Worm (Caenorhabditis elegans) whole organism, L2 larva: ENCODE results near the gene ZK154.4.

Source experiments
- C34F6.9 ChIP-seq: fragments of 150-350 bp; optimal IDR thresholded peaks from 2 replicates; lab custom pipeline; 2014; ENCODE audit warnings: missing biosample characterization, missing genetic modification characterization
- F13H6.1 ChIP-seq: sonication (generic microtip); optimal IDR thresholded peaks from 2 replicates; lab custom pipeline; 2016; ENCODE audit warnings: missing genetic modification characterization, missing compliant biosample characterization
- R02D3.7 ChIP-seq: fragments of 150-350 bp; optimal IDR thresholded peaks from 2 replicates; lab custom pipeline; 2014; ENCODE audit warnings: missing biosample characterization, missing genetic modification characterization
- Y55F3AM.14 ChIP-seq: fragments of 200-800 bp; sonication (Bioruptor generic); optimal IDR thresholded peaks from 2 replicates; lab custom pipeline; 2018; ENCODE audit warnings: mild to moderate bottlenecking, missing genetic modification characterization, missing compliant biosample characterization
- ZK546.5 ChIP-seq: sonication (generic microtip); optimal IDR thresholded peaks from 2 replicates; lab custom pipeline; 2017; ENCODE audit warnings: missing biosample characterization, missing genetic modification characterization
- aly-2 ChIP-seq: fragments of 150-350 bp; optimal IDR thresholded peaks from 2 replicates; lab custom pipeline; 2014; ENCODE audit warnings: missing biosample characterization, missing genetic modification characterization
- blmp-1 ChIP-seq: sonication (generic microtip); optimal IDR thresholded peaks from 2 replicates; lab custom pipeline; 2017; ENCODE audit warnings: missing genetic modification characterization, mild to moderate bottlenecking, missing compliant biosample characterization, antibody characterized with exemption, moderate library complexity; ENCODE audit not compliant: insufficient read depth
- ceh-16 ChIP-seq: fragments of 150-350 bp; optimal IDR thresholded peaks from 2 replicates; lab custom pipeline; 2014; ENCODE audit warnings: missing biosample characterization, missing genetic modification characterization
- crh-2 ChIP-seq: sonication (generic microtip); optimal IDR thresholded peaks from 2 replicates; lab custom pipeline; 2017; ENCODE audit warnings: missing biosample characterization, missing genetic modification characterization
- dmd-4 ChIP-seq: sonication (generic microtip); optimal IDR thresholded peaks from 2 replicates; lab custom pipeline; 2017; ENCODE audit warnings: missing biosample characterization, missing genetic modification characterization
- egl-27 ChIP-seq: sonication (generic microtip); optimal IDR thresholded peaks from 3 replicates; lab custom pipeline; 2017; ENCODE audit warnings: missing biosample characterization, missing genetic modification reagents, missing genetic modification characterization
- elt-1 ChIP-seq: fragments of 150-350 bp; optimal IDR thresholded peaks from 2 replicates; lab custom pipeline; 2014; ENCODE audit warnings: missing biosample characterization, missing genetic modification characterization
- elt-3 ChIP-seq: sonication (generic microtip); optimal IDR thresholded peaks from 2 replicates; lab custom pipeline; 2017; ENCODE audit warnings: missing biosample characterization, missing genetic modification characterization
- fos-1 ChIP-seq: fragments of 150-350 bp; optimal IDR thresholded peaks from 2 replicates; lab custom pipeline; 2014; ENCODE audit warnings: missing biosample characterization, missing genetic modification characterization
- gmeb-1 ChIP-seq: fragments of 150-350 bp; optimal IDR thresholded peaks from 2 replicates; lab custom pipeline; 2014; ENCODE audit warnings: missing biosample characterization, missing genetic modification characterization
- lin-11 ChIP-seq: fragments of 150-350 bp; sonication (generic microtip); optimal IDR thresholded peaks from 2 replicates; lab custom pipeline; 2014; ENCODE audit warnings: missing biosample characterization, missing genetic modification characterization, inconsistent platforms, mixed read lengths
- lin-13 ChIP-seq: fragments of 150-350 bp; optimal IDR thresholded peaks from 2 replicates; lab custom pipeline; 2014; ENCODE audit warnings: missing biosample characterization, missing genetic modification reagents, missing genetic modification characterization
- lin-39 ChIP-seq: fragments of 150-350 bp; optimal IDR thresholded peaks from 2 replicates; lab custom pipeline; 2014; ENCODE audit warnings: missing biosample characterization, missing genetic modification reagents, missing genetic modification characterization
- lsy-2 ChIP-seq, 2 experiments: fragments of 150-350 bp in 1 of 2; sonication (generic microtip) in 1 of 2; optimal IDR thresholded peaks; 2 replicates each; lab custom pipeline; 2014 to 2017; ENCODE audit warnings: missing biosample characterization in 2 of 2, missing genetic modification characterization in 2 of 2
- mab-5 ChIP-seq: fragments of 150-350 bp; optimal IDR thresholded peaks from 2 replicates; lab custom pipeline; 2014; ENCODE audit warnings: missing biosample characterization, missing genetic modification characterization
- mbf-1 ChIP-seq: sonication (generic microtip); optimal IDR thresholded peaks from 2 replicates; lab custom pipeline; 2017; ENCODE audit warnings: missing biosample characterization, missing genetic modification characterization
- mdl-1 ChIP-seq, 2 experiments: fragments of 150-350 bp in 1 of 2; sonication (generic microtip) in 1 of 2; optimal IDR thresholded peaks; 2 replicates each; lab custom pipeline; 2017; ENCODE audit warnings: missing biosample characterization in 2 of 2, missing genetic modification characterization in 2 of 2
- nhr-11 ChIP-seq: fragments of 150-350 bp; optimal IDR thresholded peaks from 2 replicates; lab custom pipeline; 2014; ENCODE audit warnings: missing biosample characterization, missing genetic modification characterization
- nhr-129 ChIP-seq: fragments of 150-350 bp; optimal IDR thresholded peaks from 2 replicates; lab custom pipeline; 2014; ENCODE audit warnings: missing biosample characterization, missing genetic modification characterization
- nhr-21 ChIP-seq: fragments of 150-350 bp; optimal IDR thresholded peaks from 2 replicates; lab custom pipeline; 2014; ENCODE audit warnings: missing biosample characterization, missing genetic modification characterization
- nhr-23 ChIP-seq: fragments of 150-350 bp; optimal IDR thresholded peaks from 2 replicates; lab custom pipeline; 2014; ENCODE audit warnings: missing biosample characterization, missing genetic modification reagents, missing genetic modification characterization
- nhr-237 ChIP-seq: fragments of 150-350 bp; optimal IDR thresholded peaks from 2 replicates; lab custom pipeline; 2014; ENCODE audit warnings: missing biosample characterization, missing genetic modification characterization
- nhr-25 ChIP-seq: fragments of 150-350 bp; sonication (generic microtip); optimal IDR thresholded peaks from 3 replicates; lab custom pipeline; 2014; ENCODE audit warnings: missing biosample characterization, missing genetic modification characterization
- nhr-6 ChIP-seq: fragments of 150-350 bp; optimal IDR thresholded peaks from 2 replicates; lab custom pipeline; 2014; ENCODE audit warnings: missing biosample characterization, missing genetic modification characterization
- nhr-77 ChIP-seq: fragments of 150-350 bp; optimal IDR thresholded peaks from 2 replicates; lab custom pipeline; 2014; ENCODE audit warnings: missing biosample characterization, missing genetic modification characterization
- peb-1 ChIP-seq: fragments of 150-350 bp; optimal IDR thresholded peaks from 2 replicates; lab custom pipeline; 2014; ENCODE audit warnings: missing biosample characterization, missing genetic modification characterization
- sem-4 ChIP-seq: fragments of 150-350 bp; optimal IDR thresholded peaks from 2 replicates; lab custom pipeline; 2014; ENCODE audit warnings: missing biosample characterization, missing genetic modification reagents, missing genetic modification characterization
- skn-1 ChIP-seq: sonication (generic microtip); optimal IDR thresholded peaks from 2 replicates; lab custom pipeline; 2017; ENCODE audit warnings: missing biosample characterization, missing genetic modification characterization
- sma-3 ChIP-seq: sonication (generic microtip); optimal IDR thresholded peaks from 2 replicates; lab custom pipeline; 2016; ENCODE audit warnings: missing genetic modification reagents, missing genetic modification characterization, missing compliant biosample characterization
- sma-9 ChIP-seq, 2 experiments: fragments of 150-350 bp in 1 of 2; sonication (generic microtip) in 1 of 2; optimal IDR thresholded peaks; 2 replicates each; lab custom pipeline; 2014 to 2016; ENCODE audit warnings: missing genetic modification characterization in 2 of 2, mild to moderate bottlenecking in 1 of 2, missing biosample characterization in 1 of 2, missing compliant biosample characterization in 1 of 2, missing genetic modification reagents in 1 of 2, moderate library complexity in 1 of 2
- snpc-4 ChIP-seq: fragments of 150-350 bp; optimal IDR thresholded peaks from 2 replicates; lab custom pipeline; 2014; ENCODE audit warnings: missing biosample characterization, missing genetic modification characterization
- unc-39 ChIP-seq: fragments of 150-350 bp; optimal IDR thresholded peaks from 2 replicates; lab custom pipeline; 2014; ENCODE audit warnings: missing biosample characterization, missing genetic modification characterization
- unc-55 ChIP-seq: fragments of 150-350 bp; sonication (generic microtip); optimal IDR thresholded peaks from 3 replicates; lab custom pipeline; 2014; ENCODE audit warnings: missing biosample characterization, missing genetic modification reagents, missing genetic modification characterization
- ztf-11 ChIP-seq: sonication (generic microtip); optimal IDR thresholded peaks from 2 replicates; lab custom pipeline; 2017; ENCODE audit warnings: missing biosample characterization, missing genetic modification characterization

Gene ZK154.4

ce11 chrX:7781827-7782226, 388 bp downstream of the ZK154.4 start:
- no peak for TF ChIP-seq crh-2 (tag; lab: Kevin White, UChicago)
- TF ChIP-seq unc-39 (tag; lab: Kevin White, UChicago): no peak
- TF ChIP-seq sma-3 (GFP tag; lab: Kevin White, UChicago): no peak
- TF ChIP-seq lsy-2 (tag; optimal IDR thresholded peaks at IDR 0.05; lab: Kevin White, UChicago): no peak
- TF ChIP-seq snpc-4 (tag; lab: Kevin White, UChicago): no peak
- no peak for TF ChIP-seq nhr-11 (tag; lab: Kevin White, UChicago)

- TF ChIP-seq R02D3.7 (tag; lab: Kevin White, UChicago): no peak
- TF ChIP-seq nhr-23 (tag; lab: Kevin White, UChicago): no peak
- TF ChIP-seq nhr-129 (tag; lab: Kevin White, UChicago): no peak
- no peak for TF ChIP-seq lsy-2 (tag; optimal IDR thresholded peaks at IDR 0.05; lab: Kevin White, UChicago)
- TF ChIP-seq egl-27 (tag; lab: Kevin White, UChicago): no peak
- TF ChIP-seq mbf-1 (tag; lab: Kevin White, UChicago): no peak
- TF ChIP-seq blmp-1 (tag; lab: Kevin White, UChicago): no peak
These were observed 2.6 kb downstream of the ZK154.4 start, which contains the start of gene ZK154.1 for ce11 chrX:7779527-7780033. Gene ZK154.1, plus strand, starts transcription at chrX:7779577.

- peak; percentile 74 for TF ChIP-seq blmp-1 (tag; lab: Kevin White, UChicago)
- no peak for TF ChIP-seq nhr-77 (tag; lab: Kevin White, UChicago)
- TF ChIP-seq C34F6.9 (tag; lab: Kevin White, UChicago): no peak
- TF ChIP-seq mdl-1 (tag; optimal IDR thresholded peaks at IDR 0.05; lab: Kevin White, UChicago): no peak
- TF ChIP-seq nhr-25 (tag; lab: Kevin White, UChicago): peak; percentile 24
These were observed 3.4 kb downstream of the ZK154.4 start for ce11 chrX:7778786-7779185.

- no peak for TF ChIP-seq dmd-4 (tag; lab: Kevin White, UChicago)
- no peak for TF ChIP-seq nhr-21 (tag; lab: Kevin White, UChicago)
- TF ChIP-seq peb-1: no peak
- TF ChIP-seq skn-1 (tag; lab: Kevin White, UChicago): no peak
- no peak for TF ChIP-seq Y55F3AM.14 (GFP tag; lab: Kevin White, UChicago)
- no peak for TF ChIP-seq ceh-16 (tag; lab: Kevin White, UChicago)
- no peak for TF ChIP-seq crh-2 (tag; lab: Kevin White, UChicago)
- no peak for TF ChIP-seq lin-11 (tag; lab: Kevin White, UChicago)
- TF ChIP-seq lsy-2 (tag; optimal IDR thresholded peaks at IDR 0.05; lab: Kevin White, UChicago): no peak
- TF ChIP-seq lin-13 (GFP tag; lab: Kevin White, UChicago): no peak
- no peak for TF ChIP-seq egl-27 (tag; lab: Kevin White, UChicago)
- no peak for TF ChIP-seq nhr-129 (tag; lab: Kevin White, UChicago)
- TF ChIP-seq ztf-11 (tag; lab: Kevin White, UChicago): no peak
- no peak for TF ChIP-seq nhr-6 (tag; lab: Kevin White, UChicago)
- no peak for TF ChIP-seq mdl-1 (tag; optimal IDR thresholded peaks at IDR 0.05; lab: Kevin White, UChicago)
- TF ChIP-seq, all 48 proteins: peak for 0
These were observed 5.7 kb downstream of the ZK154.4 start, which contains the start of gene mec-7 for ce11 chrX:7776509-7777001. Gene mec-7, minus strand, starts transcription at chrX:7776689.

ce11 chrX:7773714-7774318, 8.4 kb downstream of the ZK154.4 start:
- TF ChIP-seq R02D3.7 (tag; lab: Kevin White, UChicago) (no peak), nhr-25 (tag; lab: Kevin White, UChicago) (peak; percentile 72), egl-27 (tag; lab: Kevin White, UChicago) (peak; percentile 41), elt-3 (tag; lab: Kevin White, UChicago) (no peak), lsy-2 (tag; optimal IDR thresholded peaks at IDR 0.05; lab: Kevin White, UChicago) (peak in 1 of 2 experiments; percentile 21), fos-1 (tag; lab: Kevin White, UChicago) (peak; percentile 20), nhr-11 (tag; lab: Kevin White, UChicago) (no peak), blmp-1 (tag; lab: Kevin White, UChicago) (peak; percentile 65), mab-5 (tag; lab: Kevin White, UChicago) (no peak), aly-2 (tag; lab: Kevin White, UChicago) (no peak), elt-1 (tag; lab: Kevin White, UChicago) (peak; percentile 88), nhr-129 (tag; lab: Kevin White, UChicago) (peak; percentile 31), unc-39 (tag; lab: Kevin White, UChicago) (no peak), sem-4 (tag; lab: Kevin White, UChicago) (no peak), unc-55 (no peak), F13H6.1 (tag; lab: Kevin White, UChicago) (peak; percentile 13), ZK546.5 (tag; lab: Kevin White, UChicago) (no peak), skn-1 (tag; lab: Kevin White, UChicago) (no peak), nhr-21 (tag; lab: Kevin White, UChicago) (peak; percentile 47), nhr-237 (no peak), mbf-1 (tag; lab: Kevin White, UChicago) (no peak), gmeb-1 (peak; percentile 24), ceh-16 (tag; lab: Kevin White, UChicago) (no peak), crh-2 (tag; lab: Kevin White, UChicago) (peak; percentile 43), lin-39 (tag; lab: Kevin White, UChicago) (no peak), sma-9 (GFP tag; optimal IDR thresholded peaks at IDR 0.05; lab: Kevin White, UChicago) (peak; percentile 81), sma-9 (tag; optimal IDR thresholded peaks at IDR 0.05; lab: Kevin White, UChicago) (no peak), dmd-4 (tag; lab: Kevin White, UChicago) (no peak), sma-3 (GFP tag; lab: Kevin White, UChicago) (peak; percentile 58), mdl-1 (tag; optimal IDR thresholded peaks at IDR 0.05; lab: Kevin White, UChicago) (no peak)
